Fruit fly (Drosophila melanogaster): ENCODE measurements around the gene CCKLR-17D3.

dm6 chrX:18799307-18799855 is 25.6 kb upstream of the CCKLR-17D3 start:
- no peak for TF ChIP-seq CG8478 (optimal IDR thresholded peaks at IDR 0.05)
- no peak for TF ChIP-seq CTCF (optimal IDR thresholded peaks at IDR 0.05)
